Worm (Caenorhabditis elegans) whole organism, midembryonic: Measurements from ENCODE around the gene Y62E10A.3.

ENCODE experiments used
- T22C8.4 ChIP-seq: fragments of 200-800 bp; sonication (Bioruptor generic); IDR thresholded peaks from 2 replicates; pipeline ENCODE4 v1.3.6; 2022; ENCODE audit warnings: missing genetic modification characterization, missing compliant biosample characterization
- tab-1 ChIP-seq: fragments of 200-800 bp; sonication (Bioruptor generic); IDR thresholded peaks from 2 replicates; pipeline ENCODE4 v1.3.6; 2022; ENCODE audit warnings: missing genetic modification characterization, missing compliant biosample characterization
- ztf-23 ChIP-seq: fragments of 200-800 bp; sonication (Bioruptor generic); IDR thresholded peaks from 2 replicates; pipeline ENCODE4 v1.3.6; 2022; ENCODE audit warnings: missing genetic modification reagents, missing genetic modification characterization, missing compliant biosample characterization

DNA sequence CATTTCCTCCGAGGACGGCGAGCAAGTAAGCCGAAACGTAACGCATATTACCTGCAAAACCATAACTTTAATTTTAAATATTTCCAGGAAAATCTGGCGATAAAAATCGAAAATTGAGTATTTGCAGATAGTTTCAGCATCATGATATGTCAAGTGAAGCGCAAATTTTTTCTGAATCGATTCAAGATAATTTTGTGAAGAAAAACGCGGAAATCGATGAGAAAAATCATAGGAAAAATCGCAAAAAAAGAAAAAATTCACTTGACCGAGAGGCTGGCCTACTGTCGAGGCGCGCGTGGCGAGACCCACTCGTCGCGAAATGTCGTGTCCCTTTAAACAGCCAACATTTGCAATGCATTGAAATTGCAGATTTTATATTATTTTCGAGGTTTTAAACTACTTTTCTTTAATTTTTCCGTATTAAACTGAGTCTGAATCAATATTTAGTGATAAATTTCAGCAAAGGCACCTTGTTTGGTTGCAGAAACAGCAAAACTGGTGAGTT is 10.2 kb upstream of the Y62E10A.3 start, which contains the start of the genes rla-2, popl-7 and Y62E10A.24:
- no peak for TF ChIP-seq ztf-23 (GFP tag; lab: Robert Waterston, UW)
- no peak for TF ChIP-seq tab-1 (GFP tag; lab: Robert Waterston, UW)
- TF ChIP-seq T22C8.4 (GFP tag; lab: Robert Waterston, UW) = no peak
